Worm (Caenorhabditis elegans) whole organism, L4 larva: ENCODE data around the gene eat-3.

ENCODE experiments used
- F37D6.2 ChIP-seq: sonication (generic microtip); optimal IDR thresholded peaks from 2 replicates; lab custom pipeline; 2016; ENCODE audit warnings: mild to moderate bottlenecking, missing genetic modification characterization, missing compliant biosample characterization
- F44E2.7 ChIP-seq: fragments of 200-800 bp; sonication (Bioruptor generic); IDR thresholded peaks from 2 replicates; pipeline ENCODE4 v2.1.2; 2022; ENCODE audit warnings: missing genetic modification characterization, missing compliant biosample characterization
- T20F7.1 ChIP-seq: fragments of 200-800 bp; sonication (Bioruptor generic); optimal IDR thresholded peaks from 2 replicates; lab custom pipeline; 2018; ENCODE audit warnings: mild to moderate bottlenecking, missing genetic modification characterization, missing compliant biosample characterization
- Y5F2A.4 ChIP-seq: fragments of 200-800 bp; sonication (Bioruptor generic); optimal IDR thresholded peaks from 2 replicates; lab custom pipeline; 2018; ENCODE audit warnings: mild to moderate bottlenecking, missing genetic modification characterization, missing compliant biosample characterization
- ZK546.5 ChIP-seq, 2 experiments: sonication (generic microtip); optimal IDR thresholded peaks; 2 replicates each; lab custom pipeline; 2017; ENCODE audit warnings: missing biosample characterization in 2 of 2, missing genetic modification characterization in 2 of 2
- ama-1 ChIP-seq: fragments of 150-350 bp; optimal IDR thresholded peaks from 2 replicates; lab custom pipeline; 2014; ENCODE audit warnings: inconsistent platforms, mixed read lengths
- arid-1 ChIP-seq: fragments of 200-800 bp; sonication (Bioruptor generic); conservative IDR thresholded peaks from 2 replicates; pipeline ENCODE4 v1.3.6; 2022; ENCODE audit warnings: missing genetic modification reagents, missing genetic modification characterization, missing compliant biosample characterization
- attf-4 ChIP-seq: sonication (generic microtip); optimal IDR thresholded peaks from 3 replicates; lab custom pipeline; 2017; ENCODE audit warnings: missing biosample characterization, missing genetic modification characterization
- ceh-82 ChIP-seq: sonication (generic microtip); optimal IDR thresholded peaks from 2 replicates; lab custom pipeline; 2017; ENCODE audit warnings: missing biosample characterization, missing genetic modification characterization
- cey-2 ChIP-seq: sonication (generic microtip); optimal IDR thresholded peaks from 3 replicates; lab custom pipeline; 2017; ENCODE audit warnings: missing genetic modification characterization, mild to moderate bottlenecking, missing compliant biosample characterization, antibody characterized with exemption, borderline replicate concordance; ENCODE audit not compliant: insufficient read depth
- daf-16 ChIP-seq, 3 experiments: sonication (generic microtip); optimal IDR thresholded peaks; 2 replicates each; lab custom pipeline; 2016 to 2017; ENCODE audit warnings: missing genetic modification characterization in 3 of 3, missing genetic modification reagents in 3 of 3, mild to moderate bottlenecking in 2 of 3, missing compliant biosample characterization in 2 of 3, missing biosample characterization in 1 of 3, moderate library complexity in 1 of 3
- daf-19 ChIP-seq: fragments of 200-800 bp; sonication (Bioruptor generic); conservative IDR thresholded peaks from 2 replicates; pipeline ENCODE4 v1.3.6; 2022; ENCODE audit warnings: missing genetic modification characterization, missing compliant biosample characterization
- daf-8 ChIP-seq: fragments of 200-800 bp; sonication (Bioruptor generic); IDR thresholded peaks from 2 replicates; pipeline ENCODE4 v1.3.6; 2022; ENCODE audit warnings: missing genetic modification characterization, missing compliant biosample characterization
- dmd-6 ChIP-seq: fragments of 200-800 bp; sonication (Bioruptor generic); IDR thresholded peaks from 2 replicates; pipeline ENCODE4 v1.3.6; 2022; ENCODE audit warnings: missing genetic modification reagents, missing genetic modification characterization, missing compliant biosample characterization
- duxl-1 ChIP-seq: sonication (generic microtip); optimal IDR thresholded peaks from 2 replicates; lab custom pipeline; 2016; ENCODE audit warnings: mild to moderate bottlenecking, missing genetic modification characterization, moderate library complexity, missing compliant biosample characterization; ENCODE audit not compliant: poor library complexity
- gei-8 ChIP-seq: fragments of 200-800 bp; sonication (Bioruptor generic); optimal IDR thresholded peaks from 2 replicates; lab custom pipeline; 2018; ENCODE audit warnings: mild to moderate bottlenecking, missing genetic modification characterization, missing compliant biosample characterization
- hif-1 ChIP-seq, 2 experiments: sonication (generic microtip); optimal IDR thresholded peaks; 2 replicates each; lab custom pipeline; 2016 to 2017; ENCODE audit warnings: missing compliant biosample characterization in 2 of 2, missing genetic modification characterization in 2 of 2, missing genetic modification reagents in 2 of 2, missing genotype in 2 of 2, mild to moderate bottlenecking in 1 of 2
- hlh-11 ChIP-seq: fragments of 200-800 bp; sonication (Bioruptor generic); optimal IDR thresholded peaks from 2 replicates; lab custom pipeline; 2018; ENCODE audit warnings: mild to moderate bottlenecking, missing genetic modification characterization, missing compliant biosample characterization
- hlh-30 ChIP-seq: sonication (generic microtip); optimal IDR thresholded peaks from 2 replicates; lab custom pipeline; 2017; ENCODE audit warnings: antibody characterized with exemption, mild to moderate bottlenecking, missing genetic modification characterization, missing compliant biosample characterization; ENCODE audit not compliant: insufficient read depth
- hmg-1.1 ChIP-seq: fragments of 200-800 bp; sonication (Bioruptor generic); IDR thresholded peaks from 2 replicates; pipeline ENCODE4 v1.3.6; 2022; ENCODE audit warnings: missing genetic modification reagents, missing genetic modification characterization, missing compliant biosample characterization
- lin-38 ChIP-seq: fragments of 200-800 bp; sonication (Bioruptor generic); IDR thresholded peaks from 2 replicates; pipeline ENCODE4 v1.3.6; 2022; ENCODE audit warnings: missing genetic modification reagents, missing genetic modification characterization, missing compliant biosample characterization
- lsy-2 ChIP-seq, 2 experiments: fragments of 150-350 bp in 1 of 2; sonication (generic microtip) in 1 of 2; optimal IDR thresholded peaks; 2 replicates each; lab custom pipeline; 2014 to 2017; ENCODE audit warnings: missing biosample characterization in 2 of 2, missing genetic modification characterization in 2 of 2
- madf-9 ChIP-seq: fragments of 200-800 bp; sonication (Bioruptor generic); conservative IDR thresholded peaks from 2 replicates; pipeline ENCODE4 v1.3.6; 2022; ENCODE audit warnings: missing genetic modification reagents, missing genetic modification characterization, missing compliant biosample characterization
- mdl-1 ChIP-seq, 2 experiments: fragments of 150-350 bp in 1 of 2; sonication (generic microtip) in 1 of 2; optimal IDR thresholded peaks; 2 replicates each; lab custom pipeline; 2014 to 2017; ENCODE audit warnings: missing biosample characterization in 2 of 2, missing genetic modification characterization in 2 of 2
- mep-1 ChIP-seq: fragments of 150-350 bp; sonication (generic microtip); optimal IDR thresholded peaks from 3 replicates; lab custom pipeline; 2014; ENCODE audit warnings: missing biosample characterization, missing genetic modification characterization
- mxl-2 ChIP-seq: fragments of 200-800 bp; sonication (Bioruptor generic); conservative IDR thresholded peaks from 2 replicates; pipeline ENCODE4 v1.3.6; 2022; ENCODE audit warnings: missing genetic modification reagents, missing genetic modification characterization, missing compliant biosample characterization
- mxl-3 ChIP-seq: fragments of 200-800 bp; sonication (Bioruptor generic); optimal IDR thresholded peaks from 2 replicates; lab custom pipeline; 2018; ENCODE audit warnings: mild to moderate bottlenecking, missing genetic modification characterization, missing compliant biosample characterization
- nhr-102 ChIP-seq: sonication (generic microtip); optimal IDR thresholded peaks from 2 replicates; lab custom pipeline; 2016; ENCODE audit warnings: mild to moderate bottlenecking, missing genetic modification characterization, moderate library complexity, missing compliant biosample characterization
- nhr-111 ChIP-seq: fragments of 200-800 bp; sonication (Bioruptor generic); optimal IDR thresholded peaks from 2 replicates; lab custom pipeline; 2018; ENCODE audit warnings: mild to moderate bottlenecking, missing genetic modification characterization, missing compliant biosample characterization
- nhr-28 ChIP-seq: fragments of 150-350 bp; optimal IDR thresholded peaks from 2 replicates; lab custom pipeline; 2014; ENCODE audit warnings: missing biosample characterization, missing genetic modification characterization
- nhr-41 ChIP-seq: fragments of 200-800 bp; sonication (Bioruptor generic); IDR thresholded peaks from 2 replicates; pipeline ENCODE4 v1.3.6; 2022; ENCODE audit warnings: missing genetic modification reagents, missing genetic modification characterization, missing compliant biosample characterization
- nhr-6 ChIP-seq: fragments of 150-350 bp; optimal IDR thresholded peaks from 2 replicates; lab custom pipeline; 2014; ENCODE audit warnings: missing biosample characterization, missing genetic modification characterization
- nhr-76 ChIP-seq: fragments of 150-350 bp; optimal IDR thresholded peaks from 2 replicates; lab custom pipeline; 2014; ENCODE audit warnings: missing biosample characterization, missing genetic modification characterization
- nhr-77 ChIP-seq: fragments of 150-350 bp; optimal IDR thresholded peaks from 2 replicates; lab custom pipeline; 2014; ENCODE audit warnings: missing biosample characterization, missing genetic modification characterization
- php-3 ChIP-seq: fragments of 200-800 bp; sonication (Bioruptor generic); IDR thresholded peaks from 2 replicates; pipeline ENCODE4 v1.3.6; 2022; ENCODE audit warnings: missing genetic modification reagents, missing genetic modification characterization, missing compliant biosample characterization
- saeg-2 ChIP-seq: fragments of 200-800 bp; sonication (Bioruptor generic); IDR thresholded peaks from 2 replicates; pipeline ENCODE4 v1.3.6; 2022; ENCODE audit warnings: missing genetic modification reagents, missing genetic modification characterization, missing compliant biosample characterization
- snpc-1.2 ChIP-seq: fragments of 200-800 bp; sonication (Bioruptor generic); IDR thresholded peaks from 2 replicates; pipeline ENCODE4 v1.3.6; 2022; ENCODE audit warnings: missing genetic modification reagents, missing genetic modification characterization, missing compliant biosample characterization
- snpc-4 ChIP-seq: fragments of 150-350 bp; optimal IDR thresholded peaks from 2 replicates; lab custom pipeline; 2014; ENCODE audit warnings: missing biosample characterization, missing genetic modification characterization
- unc-130 ChIP-seq: sonication (generic microtip); optimal IDR thresholded peaks from 2 replicates; lab custom pipeline; 2016; ENCODE audit warnings: missing genetic modification reagents, missing genetic modification characterization, missing compliant biosample characterization
- unc-62 ChIP-seq, 3 experiments: fragments of 150-350 bp in 1 of 3; sonication (generic microtip); optimal IDR thresholded peaks in 2 of 3; peaks in 1 of 3; 1 replicate in 1 of 3; 2 replicates in 2 of 3; lab custom pipeline; 2014 to 2017; ENCODE audit warnings: missing biosample characterization in 3 of 3, missing genetic modification characterization in 3 of 3, missing genetic modification reagents in 3 of 3, missing genotype in 1 of 3
- vab-7 ChIP-seq: fragments of 200-800 bp; sonication (Bioruptor generic); IDR thresholded peaks from 2 replicates; pipeline ENCODE4 v1.3.6; 2022; ENCODE audit warnings: missing genetic modification reagents, missing genetic modification characterization, missing compliant biosample characterization
- zfp-2 ChIP-seq: sonication (generic microtip); optimal IDR thresholded peaks from 2 replicates; lab custom pipeline; 2016; ENCODE audit warnings: mild to moderate bottlenecking, missing genetic modification characterization, missing compliant biosample characterization
- zip-11 ChIP-seq: fragments of 200-800 bp; sonication (Bioruptor generic); IDR thresholded peaks from 2 replicates; pipeline ENCODE4 v1.3.6; 2022; ENCODE audit warnings: missing genetic modification characterization, missing compliant biosample characterization
- ztf-7 ChIP-seq: fragments of 150-350 bp; optimal IDR thresholded peaks from 2 replicates; lab custom pipeline; 2014; ENCODE audit warnings: missing biosample characterization, missing genetic modification characterization

eat-3 gene

ce11 chrII:9280846-9281245, 43.8 kb upstream of the eat-3 start:
- TF ChIP-seq unc-130 (no peak), F44E2.7 (GFP tag; lab: Robert Waterston, UW) (no peak), madf-9 (no peak), lin-38 (GFP tag; lab: Robert Waterston, UW) (no peak), nhr-6 (tag; lab: Kevin White, UChicago) (no peak), duxl-1 (tag; lab: Kevin White, UChicago) (no peak), vab-7 (no peak), daf-19 (GFP tag; lab: Robert Waterston, UW) (no peak), php-3 (no peak), snpc-1.2 (GFP tag; lab: Robert Waterston, UW) (no peak), saeg-2 (no peak), nhr-102 (no peak)

- TF ChIP-seq nhr-76, result no peak
- no peak for TF ChIP-seq F37D6.2
- TF ChIP-seq hlh-30 (tag; lab: Kevin White, UChicago), result no peak
- no peak for TF ChIP-seq nhr-111 (GFP tag; lab: Kevin White, UChicago)
- TF ChIP-seq Y5F2A.4 (GFP tag; lab: Kevin White, UChicago), result no peak
- TF ChIP-seq vab-7, result no peak
- TF ChIP-seq daf-16 (GFP tag; optimal IDR thresholded peaks at IDR 0.05; lab: Kevin White, UChicago), result no peak
- TF ChIP-seq daf-16 (tag; optimal IDR thresholded peaks at IDR 0.05; lab: Kevin White, UChicago), result peak; percentile 8
- no peak for TF ChIP-seq ztf-7 (tag; lab: Kevin White, UChicago)
- TF ChIP-seq nhr-28 (tag; lab: Kevin White, UChicago), result peak; percentile 57
- TF ChIP-seq lsy-2 (tag; optimal IDR thresholded peaks at IDR 0.05; lab: Kevin White, UChicago), result peak in 1 of 2 experiments; percentile 78
- TF ChIP-seq nhr-41 (GFP tag; lab: Robert Waterston, UW), result no peak
- peak; percentile 1 for TF ChIP-seq ama-1 (lab: Kevin White, UChicago)
- TF ChIP-seq T20F7.1, result no peak
- no peak for TF ChIP-seq cey-2 (tag; lab: Kevin White, UChicago)
- no peak for TF ChIP-seq arid-1 (GFP tag; lab: Robert Waterston, UW)
- 0 out of 2 replicates have a peak, but pooled peaks have one; percentile 11 for TF ChIP-seq dmd-6 (GFP tag; lab: Robert Waterston, UW)
- TF ChIP-seq duxl-1 (tag; lab: Kevin White, UChicago), result no peak
- TF ChIP-seq zip-11 (GFP tag; lab: Robert Waterston, UW), result no peak
- TF ChIP-seq hif-1 (tag; optimal IDR thresholded peaks at IDR 0.05; lab: Kevin White, UChicago), result peak in 1 of 2 experiments; percentile 53
- TF ChIP-seq attf-4 (tag; lab: Kevin White, UChicago), result no peak
- no peak for TF ChIP-seq unc-130
- no peak for TF ChIP-seq lin-38 (GFP tag; lab: Robert Waterston, UW)
- peak; percentile 52 for TF ChIP-seq nhr-77
- no peak for TF ChIP-seq ceh-82 (tag; lab: Kevin White, UChicago)
- no peak for TF ChIP-seq zfp-2 (tag; lab: Kevin White, UChicago)
- no peak for TF ChIP-seq snpc-4
- peak in 1 of 2 experiments; percentile 16 for TF ChIP-seq mdl-1 (tag; optimal IDR thresholded peaks at IDR 0.05; lab: Kevin White, UChicago)
- no peak for TF ChIP-seq ZK546.5 (tag; optimal IDR thresholded peaks at IDR 0.05; lab: Kevin White, UChicago)
- no peak for TF ChIP-seq daf-8 (GFP tag; lab: Robert Waterston, UW)
- TF ChIP-seq hlh-11 (tag; lab: Kevin White, UChicago), result peak; percentile 37
- no peak; the same call in 1 of the 2 replicates for TF ChIP-seq hmg-1.1 (GFP tag; lab: Robert Waterston, UW)
- TF ChIP-seq unc-62 (GFP tag; optimal IDR thresholded peaks at IDR 0.05 in 1 of 2; lab: Kevin White, UChicago), result no peak
- TF ChIP-seq unc-62 (tag; optimal IDR thresholded peaks at IDR 0.05; lab: Kevin White, UChicago), result no peak
- TF ChIP-seq daf-19 (GFP tag; lab: Robert Waterston, UW), result no peak
- TF ChIP-seq gei-8 (GFP tag; lab: Kevin White, UChicago), result peak; percentile 6
- TF ChIP-seq mep-1 (tag; lab: Kevin White, UChicago), result peak; percentile 59
- no peak for TF ChIP-seq mxl-2 (GFP tag; lab: Robert Waterston, UW)
- TF ChIP-seq mxl-3 (GFP tag; lab: Kevin White, UChicago), result peak; percentile 1
These were observed 43.1 kb upstream of the eat-3 start for ce11 chrII:9281595-9281994.
